Fruit fly (Drosophila melanogaster) whole organism, embryonic: ENCODE results near the gene Pisd.

ENCODE experiments used
- CG10431 ChIP-seq: fragments of 200-800 bp; sonication (Bioruptor generic); optimal IDR thresholded peaks from 3 replicates; lab custom pipeline; 2018; ENCODE audit warnings: missing biosample characterization, mild to moderate bottlenecking, missing genetic modification characterization
- CG11504 ChIP-seq: fragments of 200-800 bp; sonication (Bioruptor generic); optimal IDR thresholded peaks from 3 replicates; lab custom pipeline; 2019; ENCODE audit warnings: missing biosample characterization, mild to moderate bottlenecking, missing genetic modification characterization, moderate library complexity
- CG12155 ChIP-seq: fragments of 200-800 bp; sonication (Bioruptor generic); optimal IDR thresholded peaks from 3 replicates; lab custom pipeline; 2016; ENCODE audit warnings: missing biosample characterization, missing genetic modification characterization
- CG16779 ChIP-seq: fragments of 200-800 bp; sonication (Bioruptor generic); IDR thresholded peaks from 2 replicates; pipeline ENCODE4 v1.3.6; 2022; ENCODE audit warnings: missing biosample characterization, missing genetic modification characterization
- CG16815 ChIP-seq: fragments of 200-800 bp; sonication (Bioruptor generic); optimal IDR thresholded peaks from 3 replicates; lab custom pipeline; 2017; ENCODE audit warnings: missing biosample characterization, mild to moderate bottlenecking, missing genetic modification characterization
- CG17328 ChIP-seq: fragments of 200-800 bp; sonication (Bioruptor generic); IDR thresholded peaks from 2 replicates; pipeline ENCODE4 v1.3.6; 2022; ENCODE audit warnings: missing biosample characterization, missing genetic modification characterization
- CG31365 ChIP-seq: fragments of 200-800 bp; sonication (Bioruptor generic); optimal IDR thresholded peaks from 2 replicates; lab custom pipeline; 2018; ENCODE audit warnings: missing biosample characterization, mild to moderate bottlenecking, missing genetic modification characterization
- CG32772 ChIP-seq: fragments of 200-800 bp; sonication (Bioruptor generic); IDR thresholded peaks from 2 replicates; pipeline ENCODE4 v1.3.6; 2022; ENCODE audit warnings: missing biosample characterization, missing genetic modification characterization
- CG3726 ChIP-seq: fragments of 200-800 bp; sonication (Bioruptor generic); IDR thresholded peaks from 3 replicates; pipeline ENCODE4, ENCODE4 v1.3.6; 2022; ENCODE audit warnings: missing biosample characterization, missing genetic modification characterization
- CG3995 ChIP-seq: fragments of 200-800 bp; sonication (Bioruptor generic); optimal IDR thresholded peaks from 3 replicates; lab custom pipeline; 2016; ENCODE audit warnings: missing biosample characterization, missing genetic modification characterization
- CG4707 ChIP-seq: fragments of 200-800 bp; sonication (Bioruptor generic); optimal IDR thresholded peaks from 2 replicates; lab custom pipeline; 2018; ENCODE audit warnings: missing biosample characterization, mild to moderate bottlenecking, missing genetic modification characterization, moderate library complexity
- CG5953 ChIP-seq: fragments of 200-800 bp; sonication (Bioruptor generic); IDR thresholded peaks from 2 replicates; pipeline ENCODE4 v1.3.6; 2022; ENCODE audit warnings: missing biosample characterization, missing genetic modification characterization
- CG7372 ChIP-seq: fragments of 200-800 bp; sonication (Bioruptor generic); IDR thresholded peaks from 2 replicates; pipeline ENCODE4 v1.3.6; 2022; ENCODE audit warnings: missing biosample characterization, missing genetic modification characterization
- CG7839 ChIP-seq: fragments of 200-800 bp; sonication (Bioruptor generic); optimal IDR thresholded peaks from 3 replicates; lab custom pipeline; 2018; ENCODE audit warnings: missing biosample characterization, mild to moderate bottlenecking, missing genetic modification characterization, moderate library complexity
- CG7987 ChIP-seq: fragments of 200-800 bp; sonication (Bioruptor generic); optimal IDR thresholded peaks from 2 replicates; lab custom pipeline; 2018; ENCODE audit warnings: missing biosample characterization, mild to moderate bottlenecking, missing genetic modification characterization, moderate library complexity
- CG8478 ChIP-seq: fragments of >200 bp; optimal IDR thresholded peaks from 2 replicates; lab custom pipeline; 2018
- CG9932 ChIP-seq: fragments of 200-800 bp; sonication (Bioruptor generic); IDR thresholded peaks from 2 replicates; pipeline ENCODE4 v1.3.6; 2022; ENCODE audit warnings: missing biosample characterization, missing genetic modification characterization
- CkIIα-i1 ChIP-seq: fragments of 200-800 bp; sonication (Bioruptor generic); IDR thresholded peaks from 2 replicates; pipeline ENCODE4 v1.3.6; 2022; ENCODE audit warnings: missing biosample characterization, missing genetic modification characterization
- Dek ChIP-seq: fragments of 200-800 bp; sonication (Bioruptor generic); optimal IDR thresholded peaks from 3 replicates; lab custom pipeline; 2019; ENCODE audit warnings: missing biosample characterization, mild to moderate bottlenecking, missing genetic modification characterization, moderate library complexity
- Dref ChIP-seq: fragments of 200-800 bp; sonication (Bioruptor generic); IDR thresholded peaks from 2 replicates; pipeline ENCODE4 v1.3.6; 2022; ENCODE audit warnings: missing biosample characterization, missing genetic modification characterization
- H2.0 ChIP-seq: fragments of 200-800 bp; sonication (Bioruptor generic); IDR thresholded peaks from 2 replicates; pipeline ENCODE4 v1.3.6; 2022; ENCODE audit warnings: missing biosample characterization, missing genetic modification characterization
- HHEX ChIP-seq: fragments of 200-800 bp; sonication (Bioruptor generic); optimal IDR thresholded peaks from 3 replicates; lab custom pipeline; 2017; ENCODE audit warnings: missing biosample characterization, mild to moderate bottlenecking, missing genetic modification characterization, missing genetic modification reagents
- HLH3B ChIP-seq: fragments of 200-800 bp; sonication (Bioruptor generic); IDR thresholded peaks from 2 replicates; pipeline ENCODE4 v1.3.6; 2022; ENCODE audit warnings: missing biosample characterization, missing genetic modification characterization
- Hr51 ChIP-seq, 2 experiments: fragments of 200-800 bp; sonication (Bioruptor generic); optimal IDR thresholded peaks; 2 replicates in 1 of 2; 3 replicates in 1 of 2; lab custom pipeline; 2016 to 2018; ENCODE audit warnings: missing biosample characterization in 2 of 2, missing genetic modification characterization in 2 of 2, mild to moderate bottlenecking in 1 of 2, moderate library complexity in 1 of 2
- Jarid2 ChIP-seq: fragments of 200-800 bp; sonication (Bioruptor generic); optimal IDR thresholded peaks from 3 replicates; lab custom pipeline; 2017; ENCODE audit warnings: mild to moderate bottlenecking, missing biosample characterization, missing genetic modification reagents, missing genetic modification characterization
- Kr ChIP-seq: fragments of 200-800 bp; sonication (Bioruptor generic); optimal IDR thresholded peaks from 2 replicates; lab custom pipeline; 2017; ENCODE audit warnings: missing biosample characterization, mild to moderate bottlenecking, missing genetic modification characterization
- Myb ChIP-seq: fragments of 200-800 bp; sonication (Bioruptor generic); optimal IDR thresholded peaks from 2 replicates; lab custom pipeline; 2016; ENCODE audit warnings: missing biosample characterization, missing genetic modification characterization
- NFAT ChIP-seq: fragments of 200-800 bp; sonication (Bioruptor generic); IDR thresholded peaks from 2 replicates; pipeline ENCODE4 v1.3.6; 2022; ENCODE audit warnings: missing biosample characterization, missing genetic modification characterization
- NK7.1 ChIP-seq: fragments of 200-800 bp; sonication (Bioruptor generic); optimal IDR thresholded peaks from 3 replicates; lab custom pipeline; 2016; ENCODE audit warnings: missing biosample characterization, missing genetic modification characterization
- Oli ChIP-seq: fragments of 200-800 bp; sonication (Bioruptor generic); optimal IDR thresholded peaks from 2 replicates; lab custom pipeline; 2018; ENCODE audit warnings: missing biosample characterization, mild to moderate bottlenecking, missing genetic modification characterization, moderate library complexity
- PHDP ChIP-seq: fragments of 200-800 bp; sonication (Bioruptor generic); optimal IDR thresholded peaks from 3 replicates; lab custom pipeline; 2018; ENCODE audit warnings: missing biosample characterization, mild to moderate bottlenecking, missing genetic modification characterization, moderate library complexity
- Pdp1 ChIP-seq, 2 experiments: fragments of 200-800 bp; sonication (Bioruptor generic); optimal IDR thresholded peaks; 3 replicates each; lab custom pipeline; 2016; ENCODE audit warnings: missing biosample characterization in 2 of 2, missing genetic modification characterization in 2 of 2, mild to moderate bottlenecking in 1 of 2, moderate library complexity in 1 of 2
- Rfx ChIP-seq: fragments of 200-800 bp; sonication (Bioruptor generic); IDR thresholded peaks from 2 replicates; pipeline ENCODE4 v1.3.6; 2022; ENCODE audit warnings: missing biosample characterization, missing genetic modification characterization
- Rx ChIP-seq: fragments of 200-800 bp; sonication (Bioruptor generic); IDR thresholded peaks from 2 replicates; pipeline ENCODE4 v1.3.6; 2022; ENCODE audit warnings: missing biosample characterization, missing genetic modification characterization
- Sin3A ChIP-seq: fragments of >200 bp; optimal IDR thresholded peaks from 2 replicates; lab custom pipeline; 2018
- Stat92E ChIP-seq, 3 experiments: fragments of >200 bp in 2 of 3; fragments of 200-800 bp in 1 of 3; sonication (Bioruptor generic) in 1 of 3; optimal IDR thresholded peaks; 2 replicates each; lab custom pipeline; 2017 to 2019; ENCODE audit warnings: missing biosample characterization in 3 of 3, missing genetic modification characterization in 3 of 3, mild to moderate bottlenecking in 1 of 3, moderate library complexity in 1 of 3
- Vsx1 ChIP-seq: fragments of 200-800 bp; sonication (Bioruptor generic); optimal IDR thresholded peaks from 2 replicates; lab custom pipeline; 2017; ENCODE audit warnings: missing biosample characterization, mild to moderate bottlenecking, missing genetic modification characterization, missing genetic modification reagents
- bab2 ChIP-seq: fragments of 200-800 bp; sonication (Bioruptor generic); optimal IDR thresholded peaks from 2 replicates; lab custom pipeline; 2016; ENCODE audit warnings: missing biosample characterization, missing genetic modification characterization
- bigmax ChIP-seq: fragments of 200-800 bp; sonication (Bioruptor generic); optimal IDR thresholded peaks from 2 replicates; lab custom pipeline; 2018; ENCODE audit warnings: missing biosample characterization, mild to moderate bottlenecking, missing genetic modification characterization
- btn ChIP-seq: fragments of 200-800 bp; sonication (Bioruptor generic); optimal IDR thresholded peaks from 2 replicates; lab custom pipeline; 2016; ENCODE audit warnings: missing biosample characterization, missing genetic modification characterization
- cato ChIP-seq: fragments of 200-800 bp; sonication (Bioruptor generic); optimal IDR thresholded peaks from 2 replicates; lab custom pipeline; 2016; ENCODE audit warnings: missing biosample characterization, missing genetic modification characterization, borderline replicate concordance
- crc ChIP-seq: fragments of 200-800 bp; sonication (Bioruptor generic); optimal IDR thresholded peaks from 2 replicates; lab custom pipeline; 2016; ENCODE audit warnings: missing biosample characterization, missing genetic modification characterization
- dimm ChIP-seq: fragments of 200-800 bp; sonication (Bioruptor generic); IDR thresholded peaks from 2 replicates; pipeline ENCODE4 v1.3.6; 2022; ENCODE audit warnings: missing biosample characterization, missing genetic modification characterization
- fd96Cb ChIP-seq: fragments of 200-800 bp; sonication (Bioruptor generic); optimal IDR thresholded peaks from 2 replicates; lab custom pipeline; 2018; ENCODE audit warnings: missing biosample characterization, mild to moderate bottlenecking, missing genetic modification characterization, moderate library complexity
- gcm ChIP-seq: fragments of 200-800 bp; sonication (Bioruptor generic); optimal IDR thresholded peaks from 2 replicates; lab custom pipeline; 2019; ENCODE audit warnings: missing biosample characterization, mild to moderate bottlenecking, missing genetic modification characterization, moderate library complexity
- gt ChIP-seq: fragments of 200-800 bp; sonication (Bioruptor generic); IDR thresholded peaks from 2 replicates; pipeline ENCODE4 v1.3.6; 2022; ENCODE audit warnings: missing biosample characterization, missing genetic modification characterization
- hth ChIP-seq: fragments of >200 bp; optimal IDR thresholded peaks from 2 replicates; lab custom pipeline; 2017; ENCODE audit warnings: inconsistent platforms
- luna ChIP-seq: fragments of 200-800 bp; sonication (Bioruptor generic); optimal IDR thresholded peaks from 2 replicates; lab custom pipeline; 2016; ENCODE audit warnings: missing biosample characterization, missing genetic modification characterization
- otp ChIP-seq: fragments of 200-800 bp; sonication (Bioruptor generic); IDR thresholded peaks from 3 replicates; pipeline ENCODE4, ENCODE4 v1.3.6; 2022; ENCODE audit warnings: missing biosample characterization, missing genetic modification characterization
- slbo ChIP-seq: fragments of 200-800 bp; sonication (Bioruptor generic); IDR thresholded peaks from 2 replicates; pipeline ENCODE4 v1.3.6; 2022; ENCODE audit warnings: missing biosample characterization, missing genetic modification characterization
- sob ChIP-seq: fragments of 200-800 bp; sonication (Bioruptor generic); IDR thresholded peaks from 2 replicates; pipeline ENCODE4 v1.3.6; 2022; ENCODE audit warnings: missing biosample characterization, missing genetic modification characterization
- vvl ChIP-seq: fragments of 200-800 bp; sonication (Bioruptor generic); IDR thresholded peaks from 2 replicates; pipeline ENCODE4 v1.3.6; 2022; ENCODE audit warnings: missing biosample characterization, missing genetic modification characterization
- zen2 ChIP-seq: fragments of 200-800 bp; sonication (Bioruptor generic); IDR thresholded peaks from 3 replicates; pipeline ENCODE4 v1.3.6; 2022; ENCODE audit warnings: missing biosample characterization, missing genetic modification characterization; ENCODE audit not compliant: partially characterized antibody

Gene Pisd

DNA sequence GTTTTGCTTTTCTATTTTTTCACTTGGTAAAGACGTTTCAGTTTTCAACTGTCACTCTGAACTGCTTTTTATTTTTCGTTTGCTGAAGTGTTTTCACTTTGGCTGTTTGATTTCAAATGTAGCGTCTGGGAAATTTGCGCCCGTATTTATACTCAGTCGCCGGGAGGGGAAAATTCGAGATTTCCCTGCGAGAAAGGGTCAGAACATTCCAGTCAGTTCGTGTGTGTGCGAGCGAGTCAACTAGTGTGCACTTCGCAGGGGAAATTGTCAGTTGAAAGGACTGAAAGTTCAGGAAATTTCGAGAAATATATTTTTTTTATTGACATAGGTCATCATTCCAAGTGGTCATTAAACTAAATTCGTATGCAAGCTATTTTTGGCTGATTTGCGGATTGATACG lies 6.6 kb downstream of the Pisd start, which contains the start of gene Hsp68 (continued):
- TF ChIP-seq CkIIα-i1 (GFP tag; lab: Robert Waterston, UW) (no peak), Dek (tag; lab: Kevin White, UChicago) (no peak), btn (GFP tag; lab: Kevin White, UChicago) (no peak), fd96Cb (tag; lab: Kevin White, UChicago) (no peak), Rx (no peak), bab2 (GFP tag; lab: Kevin White, UChicago) (no peak), CG10431 (peak; percentile 57), crc (GFP tag; lab: Kevin White, UChicago) (no peak), dimm (GFP tag; lab: Robert Waterston, UW) (no peak), sob (no peak), Sin3A (lab: Kevin White, UChicago) (no peak), HHEX (GFP tag; lab: Kevin White, UChicago) (no peak), Jarid2 (no peak), PHDP (tag; lab: Kevin White, UChicago) (no peak), H2.0 (GFP tag; lab: Robert Waterston, UW) (no peak), CG9932 (GFP tag; lab: Robert Waterston, UW) (no peak), Dref (GFP tag; lab: Robert Waterston, UW) (no peak), CG3726 (GFP tag; lab: Robert Waterston, UW) (no peak), Pdp1 (GFP tag; optimal IDR thresholded peaks at IDR 0.05; lab: Kevin White, UChicago) (no peak), CG7987 (GFP tag; lab: Kevin White, UChicago) (no peak), CG12155 (GFP tag; lab: Kevin White, UChicago) (no peak), CG5953 (GFP tag; lab: Robert Waterston, UW) (no peak), CG31365 (peak; percentile 29), Myb (GFP tag; lab: Kevin White, UChicago) (peak; percentile 58), CG7839 (tag; lab: Kevin White, UChicago) (no peak), CG16779 (no peak), zen2 (GFP tag; lab: Robert Waterston, UW) (peak; percentile 39; the same call in 1 of the 3 replicates), slbo (GFP tag; lab: Robert Waterston, UW) (no peak), hth (lab: Kevin White, UChicago) (no peak), Hr51 (GFP tag; optimal IDR thresholded peaks at IDR 0.05; lab: Kevin White, UChicago) (no peak), vvl (no peak), otp (no peak), cato (GFP tag; lab: Kevin White, UChicago) (no peak), NFAT (GFP tag; lab: Robert Waterston, UW) (no peak), gcm (GFP tag; lab: Kevin White, UChicago) (peak; percentile 40), Stat92E (GFP tag; optimal IDR thresholded peaks at IDR 0.05; lab: Kevin White, UChicago) (peak in 1 of 3 experiments; percentile 79), CG8478 (lab: Kevin White, UChicago) (no peak), Kr (GFP tag; lab: Kevin White, UChicago) (no peak), gt (GFP tag; lab: Robert Waterston, UW) (no peak), CG17328 (GFP tag; lab: Robert Waterston, UW) (no peak), bigmax (no peak), CG3995 (GFP tag; lab: Kevin White, UChicago) (no peak), Vsx1 (no peak), CG7372 (GFP tag; lab: Robert Waterston, UW) (no peak), Rfx (GFP tag; lab: Robert Waterston, UW) (0 out of 2 replicates have a peak, but pooled peaks have one; percentile 25), NK7.1 (GFP tag; lab: Kevin White, UChicago) (no peak), CG32772 (no peak), CG4707 (GFP tag; lab: Kevin White, UChicago) (peak; percentile 30), HLH3B (GFP tag; lab: Robert Waterston, UW) (no peak), CG11504 (tag; lab: Kevin White, UChicago) (no peak), CG16815 (GFP tag; lab: Kevin White, UChicago) (no peak), luna (GFP tag; lab: Kevin White, UChicago) (no peak), Oli (no peak)
